Worm (Caenorhabditis elegans) whole organism, late embryonic: ENCODE measurements around the gene dhs-26.

Source experiments
- C08G9.2 ChIP-seq: sonication (generic microtip); optimal IDR thresholded peaks from 2 replicates; lab custom pipeline; 2016; ENCODE audit warnings: mild to moderate bottlenecking, missing genetic modification characterization, moderate library complexity, missing compliant biosample characterization
- F13H6.1 ChIP-seq: sonication (generic microtip); optimal IDR thresholded peaks from 2 replicates; lab custom pipeline; 2016; ENCODE audit warnings: missing genetic modification characterization, missing compliant biosample characterization
- K02D7.2 ChIP-seq: sonication (generic microtip); optimal IDR thresholded peaks from 2 replicates; lab custom pipeline; 2017; ENCODE audit warnings: mild to moderate bottlenecking, missing genetic modification characterization, missing compliant biosample characterization
- K09A11.1 ChIP-seq: sonication (generic microtip); optimal IDR thresholded peaks from 2 replicates; lab custom pipeline; 2017; ENCODE audit warnings: antibody characterized with exemption, mild to moderate bottlenecking, missing genetic modification characterization, missing compliant biosample characterization; ENCODE audit not compliant: insufficient read depth
- Y22D7AL.16 ChIP-seq: sonication (generic microtip); optimal IDR thresholded peaks from 2 replicates; lab custom pipeline; 2016; ENCODE audit warnings: missing genetic modification characterization, missing compliant biosample characterization
- ahr-1 ChIP-seq: sonication (generic microtip); optimal IDR thresholded peaks from 2 replicates; lab custom pipeline; 2016; ENCODE audit warnings: missing genetic modification characterization, missing compliant biosample characterization
- ceh-18 ChIP-seq: sonication (generic microtip); optimal IDR thresholded peaks from 2 replicates; lab custom pipeline; 2016; ENCODE audit warnings: missing genetic modification characterization, missing compliant biosample characterization
- ceh-2 ChIP-seq: sonication (generic microtip); optimal IDR thresholded peaks from 2 replicates; lab custom pipeline; 2016; ENCODE audit warnings: missing genotype, missing genetic modification characterization, missing compliant biosample characterization
- ceh-24 ChIP-seq: sonication (generic microtip); optimal IDR thresholded peaks from 2 replicates; lab custom pipeline; 2016; ENCODE audit warnings: mild to moderate bottlenecking, missing genetic modification characterization, missing compliant biosample characterization
- ceh-30 ChIP-seq: fragments of 150-350 bp; optimal IDR thresholded peaks from 2 replicates; lab custom pipeline; 2014; ENCODE audit warnings: missing biosample characterization, missing genetic modification characterization
- ceh-31 ChIP-seq: sonication (generic microtip); optimal IDR thresholded peaks from 2 replicates; lab custom pipeline; 2016; ENCODE audit warnings: missing genetic modification characterization, missing compliant biosample characterization
- ceh-45 ChIP-seq: fragments of 200-800 bp; sonication (Bioruptor generic); IDR thresholded peaks from 2 replicates; pipeline ENCODE4 v1.3.6; 2022; ENCODE audit warnings: missing genetic modification reagents, missing genetic modification characterization, missing compliant biosample characterization
- ceh-48 ChIP-seq: sonication (generic microtip); optimal IDR thresholded peaks from 2 replicates; lab custom pipeline; 2016; ENCODE audit warnings: missing genetic modification characterization, inconsistent platforms, missing compliant biosample characterization
- ceh-9 ChIP-seq: sonication (generic microtip); optimal IDR thresholded peaks from 2 replicates; lab custom pipeline; 2016; ENCODE audit warnings: mild to moderate bottlenecking, missing genetic modification characterization, inconsistent platforms, missing compliant biosample characterization
- dve-1 ChIP-seq: sonication (generic microtip); optimal IDR thresholded peaks from 2 replicates; lab custom pipeline; 2017; ENCODE audit warnings: antibody characterized with exemption, mild to moderate bottlenecking, missing genetic modification characterization, missing compliant biosample characterization
- eyg-1 ChIP-seq: sonication (generic microtip); optimal IDR thresholded peaks from 2 replicates; lab custom pipeline; 2016; ENCODE audit warnings: missing genotype, missing genetic modification characterization, missing compliant biosample characterization
- fax-1 ChIP-seq: sonication (generic microtip); optimal IDR thresholded peaks from 2 replicates; lab custom pipeline; 2016; ENCODE audit warnings: missing genotype, missing genetic modification characterization, missing compliant biosample characterization
- fkh-10 ChIP-seq: fragments of 150-350 bp; optimal IDR thresholded peaks from 2 replicates; lab custom pipeline; 2014; ENCODE audit warnings: missing biosample characterization, missing genetic modification reagents, missing genetic modification characterization
- fkh-6 ChIP-seq: sonication (generic microtip); optimal IDR thresholded peaks from 2 replicates; lab custom pipeline; 2016; ENCODE audit warnings: missing genetic modification characterization, missing compliant biosample characterization
- gmeb-2 ChIP-seq: sonication (generic microtip); optimal IDR thresholded peaks from 2 replicates; lab custom pipeline; 2016; ENCODE audit warnings: missing genetic modification characterization, inconsistent platforms, missing compliant biosample characterization
- hlh-15 ChIP-seq: sonication (generic microtip); optimal IDR thresholded peaks from 2 replicates; lab custom pipeline; 2016; ENCODE audit warnings: missing genetic modification characterization, missing compliant biosample characterization
- hlh-6 ChIP-seq: sonication (generic microtip); optimal IDR thresholded peaks from 2 replicates; lab custom pipeline; 2016; ENCODE audit warnings: missing genotype, missing genetic modification characterization, missing compliant biosample characterization
- hlh-8 ChIP-seq: sonication (generic microtip); optimal IDR thresholded peaks from 2 replicates; lab custom pipeline; 2016; ENCODE audit warnings: missing genotype, missing genetic modification characterization, missing compliant biosample characterization
- lim-6 ChIP-seq: sonication (generic microtip); optimal IDR thresholded peaks from 2 replicates; lab custom pipeline; 2016; ENCODE audit warnings: missing genetic modification characterization, missing compliant biosample characterization
- lin-11 ChIP-seq: fragments of 200-800 bp; sonication (Bioruptor generic); optimal IDR thresholded peaks from 2 replicates; lab custom pipeline; 2018; ENCODE audit warnings: mild to moderate bottlenecking, missing genetic modification characterization, missing compliant biosample characterization
- nfya-1 ChIP-seq: sonication (generic microtip); optimal IDR thresholded peaks from 2 replicates; lab custom pipeline; 2017; ENCODE audit warnings: missing genetic modification characterization, mild to moderate bottlenecking, missing compliant biosample characterization, antibody characterized with exemption, moderate library complexity
- odd-2 ChIP-seq: sonication (generic microtip); optimal IDR thresholded peaks from 2 replicates; lab custom pipeline; 2017; ENCODE audit warnings: antibody characterized with exemption, mild to moderate bottlenecking, missing genetic modification characterization, missing compliant biosample characterization
- pat-9 ChIP-seq: fragments of 200-800 bp; sonication (Bioruptor generic); optimal IDR thresholded peaks from 2 replicates; lab custom pipeline; 2018; ENCODE audit warnings: mild to moderate bottlenecking, missing genetic modification characterization, moderate library complexity, missing compliant biosample characterization
- pqm-1 ChIP-seq: sonication (generic microtip); optimal IDR thresholded peaks from 2 replicates; lab custom pipeline; 2016; ENCODE audit warnings: missing genetic modification characterization, missing compliant biosample characterization
- pros-1 ChIP-seq: fragments of 150-350 bp; optimal IDR thresholded peaks from 2 replicates; lab custom pipeline; 2014; ENCODE audit warnings: missing biosample characterization, missing genetic modification reagents, missing genetic modification characterization
- ref-2 ChIP-seq: sonication (generic microtip); optimal IDR thresholded peaks from 2 replicates; lab custom pipeline; 2016; ENCODE audit warnings: missing genetic modification characterization, missing compliant biosample characterization
- rnt-1 ChIP-seq: sonication (generic microtip); optimal IDR thresholded peaks from 2 replicates; lab custom pipeline; 2016; ENCODE audit warnings: missing genetic modification characterization, missing compliant biosample characterization
- sox-2 ChIP-seq: fragments of 200-800 bp; sonication (Bioruptor generic); IDR thresholded peaks from 2 replicates; pipeline ENCODE4 v1.3.6; 2022; ENCODE audit warnings: missing genetic modification reagents, missing genetic modification characterization, missing compliant biosample characterization
- syd-9 ChIP-seq: sonication (generic microtip); optimal IDR thresholded peaks from 2 replicates; lab custom pipeline; 2016; ENCODE audit warnings: mild to moderate bottlenecking, missing genetic modification characterization, moderate library complexity, missing compliant biosample characterization
- unc-3 ChIP-seq, 2 experiments: fragments of 200-800 bp in 1 of 2; sonication (Bioruptor generic) in 1 of 2; sonication (generic microtip) in 1 of 2; conservative IDR thresholded peaks in 1 of 2; optimal IDR thresholded peaks in 1 of 2; 2 replicates each; pipeline versions ENCODE4 v1.3.6 to Lab custom; 2016 to 2022; ENCODE audit warnings: missing compliant biosample characterization in 2 of 2, missing genetic modification characterization in 2 of 2, missing genetic modification reagents in 1 of 2
- unc-42 ChIP-seq: sonication (generic microtip); optimal IDR thresholded peaks from 2 replicates; lab custom pipeline; 2016; ENCODE audit warnings: missing genotype, missing genetic modification characterization, missing compliant biosample characterization
- zip-5 ChIP-seq: sonication (generic microtip); optimal IDR thresholded peaks from 2 replicates; lab custom pipeline; 2016; ENCODE audit warnings: missing genetic modification characterization, missing compliant biosample characterization

The dhs-26 gene

ce11 chrX:3369442-3369841 lies 7.1 kb upstream of the dhs-26 start:
- no peak for TF ChIP-seq zip-5 (tag; lab: Kevin White, UChicago)

- TF ChIP-seq eyg-1 (no peak), K09A11.1 (tag; lab: Kevin White, UChicago) (no peak), K02D7.2 (no peak), pqm-1 (tag; lab: Kevin White, UChicago) (no peak), hlh-8 (tag; lab: Kevin White, UChicago) (no peak), rnt-1 (no peak), hlh-6 (tag; lab: Kevin White, UChicago) (no peak), unc-42 (tag; lab: Kevin White, UChicago) (no peak), F13H6.1 (tag; lab: Kevin White, UChicago) (no peak), gmeb-2 (no peak), ceh-24 (tag; lab: Kevin White, UChicago) (no peak), pros-1 (tag; lab: Kevin White, UChicago) (no peak)
Observed at ce11 chrX:3368659-3369058, 6.4 kb upstream of the dhs-26 start, which contains the start of gene ZK563.2. Gene ZK563.2, plus strand, starts transcription at chrX:3368959.

ce11 chrX:3366782-3367181 lies 4.5 kb upstream of the dhs-26 start:
- TF ChIP-seq lin-11 (tag; lab: Kevin White, UChicago) (no peak), syd-9 (tag; lab: Kevin White, UChicago) (no peak), Y22D7AL.16 (tag; lab: Kevin White, UChicago) (no peak), ceh-2 (tag; lab: Kevin White, UChicago) (no peak), dve-1 (tag; lab: Kevin White, UChicago) (no peak), ceh-48 (tag; lab: Kevin White, UChicago) (no peak), ceh-31 (tag; lab: Kevin White, UChicago) (no peak), nfya-1 (no peak), pat-9 (tag; lab: Kevin White, UChicago) (no peak), ceh-18 (tag; lab: Kevin White, UChicago) (no peak)

- TF ChIP-seq lin-11 (tag; lab: Kevin White, UChicago) = no peak
- TF ChIP-seq ceh-24 (tag; lab: Kevin White, UChicago) = no peak
- TF ChIP-seq hlh-6 (tag; lab: Kevin White, UChicago) = no peak
- TF ChIP-seq ahr-1 (tag; lab: Kevin White, UChicago) = no peak
- TF ChIP-seq sox-2 (GFP tag; lab: Robert Waterston, UW) = peak; percentile 23; the same call in 1 of the 2 replicates
- TF ChIP-seq ref-2 (tag; lab: Kevin White, UChicago) = peak; percentile 8
- no peak for TF ChIP-seq F13H6.1 (tag; lab: Kevin White, UChicago)
- no peak for TF ChIP-seq syd-9 (tag; lab: Kevin White, UChicago)
- no peak for TF ChIP-seq odd-2 (tag; lab: Kevin White, UChicago)
- peak; percentile 69 for TF ChIP-seq unc-42 (tag; lab: Kevin White, UChicago)
- peak; percentile 47 for TF ChIP-seq ceh-31 (tag; lab: Kevin White, UChicago)
- TF ChIP-seq fkh-6 (tag; lab: Kevin White, UChicago) = no peak
- no peak for TF ChIP-seq fkh-10 (GFP tag; lab: Kevin White, UChicago)
Observed at ce11 chrX:3351526-3351925, 10.8 kb downstream of the dhs-26 start, which contains the start of gene ZK816.1. Gene ZK816.1, plus strand, starts transcription at chrX:3351712.

- TF ChIP-seq fkh-10 (GFP tag; lab: Kevin White, UChicago) = no peak
- no peak for TF ChIP-seq lim-6
- no peak for TF ChIP-seq ceh-9 (tag; lab: Kevin White, UChicago)
- no peak for TF ChIP-seq ceh-30 (tag; lab: Kevin White, UChicago)
- TF ChIP-seq hlh-15 = no peak
- no peak for TF ChIP-seq fax-1 (tag; lab: Kevin White, UChicago)
- TF ChIP-seq ceh-45 (GFP tag; lab: Robert Waterston, UW) = no peak
- TF ChIP-seq C08G9.2 = no peak
- TF ChIP-seq unc-3 (GFP tag; conservative IDR thresholded peaks at IDR 0.05; lab: Robert Waterston, UW) = no peak
- TF ChIP-seq unc-3 (tag; optimal IDR thresholded peaks at IDR 0.05; lab: Kevin White, UChicago) = no peak
Observed at ce11 chrX:3350306-3350705, 12.0 kb downstream of the dhs-26 start, which contains the start of gene nspg-4. Gene nspg-4, minus strand, starts transcription at chrX:3350406.
